Fruit fly (Drosophila melanogaster) whole organism, embryonic: ENCODE measurements around the gene Dlic.

Source experiments
- Antp ChIP-seq: fragments of 200-800 bp; sonication (Bioruptor generic); optimal IDR thresholded peaks from 3 replicates; lab custom pipeline; 2016; ENCODE audit warnings: missing biosample characterization, missing genetic modification characterization
- Bdp1 ChIP-seq: fragments of 200-800 bp; sonication (Bioruptor generic); optimal IDR thresholded peaks from 3 replicates; lab custom pipeline; 2016; ENCODE audit warnings: missing biosample characterization, missing genetic modification characterization
- CG10209 ChIP-seq: fragments of 200-800 bp; sonication (Bioruptor generic); optimal IDR thresholded peaks from 3 replicates; lab custom pipeline; 2017; ENCODE audit warnings: missing biosample characterization, mild to moderate bottlenecking, missing genetic modification characterization, missing genetic modification reagents
- CG10431 ChIP-seq: fragments of 200-800 bp; sonication (Bioruptor generic); optimal IDR thresholded peaks from 3 replicates; lab custom pipeline; 2018; ENCODE audit warnings: missing biosample characterization, mild to moderate bottlenecking, missing genetic modification characterization
- CG11456 ChIP-seq: fragments of 200-800 bp; sonication (Bioruptor generic); IDR thresholded peaks from 3 replicates; pipeline ENCODE4 v1.3.6; 2022; ENCODE audit warnings: missing biosample characterization, missing genetic modification characterization
- CG12744 ChIP-seq: fragments of 200-800 bp; sonication (Bioruptor generic); optimal IDR thresholded peaks from 2 replicates; lab custom pipeline; 2016; ENCODE audit warnings: missing biosample characterization, missing genetic modification characterization
- CG15514 ChIP-seq: fragments of 200-800 bp; sonication (Bioruptor generic); optimal IDR thresholded peaks from 3 replicates; lab custom pipeline; 2017; ENCODE audit warnings: missing biosample characterization, missing genetic modification characterization, mild to moderate bottlenecking, moderate library complexity, missing genetic modification reagents
- CG15601 ChIP-seq: fragments of 200-800 bp; sonication (Bioruptor generic); optimal IDR thresholded peaks from 3 replicates; lab custom pipeline; 2019; ENCODE audit warnings: missing biosample characterization, mild to moderate bottlenecking, missing genetic modification characterization, moderate library complexity
- CG18262 ChIP-seq: fragments of 200-800 bp; optimal IDR thresholded peaks from 3 replicates; lab custom pipeline; 2019; ENCODE audit warnings: missing biosample characterization, mild to moderate bottlenecking, missing genetic modification characterization, moderate library complexity
- CG18599 ChIP-seq: fragments of 200-800 bp; sonication (Bioruptor generic); optimal IDR thresholded peaks from 3 replicates; lab custom pipeline; 2017; ENCODE audit warnings: missing biosample characterization, missing genetic modification characterization, mild to moderate bottlenecking, moderate library complexity, missing genetic modification reagents
- CG30020 ChIP-seq: fragments of 200-800 bp; optimal IDR thresholded peaks from 2 replicates; lab custom pipeline; 2019; ENCODE audit warnings: missing biosample characterization, mild to moderate bottlenecking, missing genetic modification characterization, moderate library complexity
- CG34376 ChIP-seq: fragments of 200-800 bp; sonication (Bioruptor generic); optimal IDR thresholded peaks from 2 replicates; lab custom pipeline; 2018; ENCODE audit warnings: missing biosample characterization, mild to moderate bottlenecking, missing genetic modification characterization
- CG4328 ChIP-seq: fragments of 200-800 bp; sonication (Bioruptor generic); optimal IDR thresholded peaks from 3 replicates; lab custom pipeline; 2017; ENCODE audit warnings: missing biosample characterization, missing genetic modification reagents, missing genetic modification characterization
- CG43689 ChIP-seq: fragments of 200-800 bp; sonication (Bioruptor generic); IDR thresholded peaks from 2 replicates; pipeline ENCODE4 v1.3.6; 2022; ENCODE audit warnings: missing biosample characterization, missing genetic modification characterization
- CG6813 ChIP-seq: fragments of 200-800 bp; sonication (Bioruptor generic); optimal IDR thresholded peaks from 2 replicates; lab custom pipeline; 2017; ENCODE audit warnings: missing biosample characterization, missing genetic modification characterization, mild to moderate bottlenecking, moderate library complexity, missing genetic modification reagents
- CG9215 ChIP-seq: fragments of 200-800 bp; sonication (Bioruptor generic); IDR thresholded peaks from 2 replicates; pipeline ENCODE4 v1.3.6; 2022; ENCODE audit warnings: missing biosample characterization, missing genetic modification characterization
- CG9817 ChIP-seq: fragments of 200-800 bp; sonication (Bioruptor generic); optimal IDR thresholded peaks from 2 replicates; lab custom pipeline; 2018; ENCODE audit warnings: missing biosample characterization, mild to moderate bottlenecking, missing genetic modification characterization, moderate library complexity
- CG9932 ChIP-seq: fragments of 200-800 bp; sonication (Bioruptor generic); IDR thresholded peaks from 2 replicates; pipeline ENCODE4 v1.3.6; 2022; ENCODE audit warnings: missing biosample characterization, missing genetic modification characterization
- CoRest ChIP-seq: fragments of 200-800 bp; sonication (Bioruptor generic); optimal IDR thresholded peaks from 3 replicates; lab custom pipeline; 2018; ENCODE audit warnings: missing biosample characterization, mild to moderate bottlenecking, missing genetic modification characterization, moderate library complexity
- Gsc ChIP-seq: fragments of 200-800 bp; sonication (Bioruptor generic); IDR thresholded peaks from 2 replicates; pipeline ENCODE4 v1.3.6; 2022; ENCODE audit warnings: missing biosample characterization, missing genetic modification characterization
- H2.0 ChIP-seq: fragments of 200-800 bp; sonication (Bioruptor generic); IDR thresholded peaks from 2 replicates; pipeline ENCODE4 v1.3.6; 2022; ENCODE audit warnings: missing biosample characterization, missing genetic modification characterization
- HLHmδ ChIP-seq: fragments of 200-800 bp; sonication (Bioruptor generic); optimal IDR thresholded peaks from 2 replicates; lab custom pipeline; 2018; ENCODE audit warnings: missing biosample characterization, mild to moderate bottlenecking, missing genetic modification characterization, moderate library complexity
- Lim3 ChIP-seq: fragments of 200-800 bp; sonication (Bioruptor generic); IDR thresholded peaks from 2 replicates; pipeline ENCODE4 v1.3.6; 2022; ENCODE audit warnings: missing biosample characterization, missing genetic modification characterization
- MBD-R2 ChIP-seq: fragments of 200-800 bp; sonication (Bioruptor generic); IDR thresholded peaks from 2 replicates; pipeline ENCODE4 v1.3.6; 2022; ENCODE audit warnings: missing biosample characterization, missing genetic modification characterization
- MESR4 ChIP-seq: fragments of 200-800 bp; sonication (Bioruptor generic); optimal IDR thresholded peaks from 2 replicates; lab custom pipeline; 2018; ENCODE audit warnings: missing biosample characterization, mild to moderate bottlenecking, missing genetic modification characterization, moderate library complexity
- MTF-1 ChIP-seq: fragments of 200-800 bp; sonication (Bioruptor generic); optimal IDR thresholded peaks from 2 replicates; lab custom pipeline; 2018; ENCODE audit warnings: missing biosample characterization, mild to moderate bottlenecking, missing genetic modification characterization, borderline replicate concordance
- NfI ChIP-seq: fragments of 200-800 bp; sonication (Bioruptor generic); optimal IDR thresholded peaks from 3 replicates; lab custom pipeline; 2018; ENCODE audit warnings: missing biosample characterization, mild to moderate bottlenecking, missing genetic modification characterization, moderate library complexity
- Ptx1 ChIP-seq: fragments of 200-800 bp; sonication (Bioruptor generic); IDR thresholded peaks from 2 replicates; pipeline ENCODE4 v1.3.6; 2022; ENCODE audit warnings: missing biosample characterization, missing genetic modification characterization
- Stat92E ChIP-seq, 3 experiments: fragments of >200 bp in 2 of 3; fragments of 200-800 bp in 1 of 3; sonication (Bioruptor generic) in 1 of 3; optimal IDR thresholded peaks; 2 replicates each; lab custom pipeline; 2017 to 2019; ENCODE audit warnings: missing biosample characterization in 3 of 3, missing genetic modification characterization in 3 of 3, mild to moderate bottlenecking in 1 of 3, moderate library complexity in 1 of 3
- Trl ChIP-seq, 3 experiments: fragments of >200 bp in 2 of 3; fragments of 200-800 bp in 1 of 3; sonication (Bioruptor generic) in 1 of 3; optimal IDR thresholded peaks; 2 replicates in 1 of 3; 3 replicates in 2 of 3; lab custom pipeline; 2016 to 2017; ENCODE audit warnings: missing biosample characterization in 1 of 3, missing genetic modification characterization in 1 of 3
- Xrp1 ChIP-seq: fragments of 200-800 bp; sonication (Bioruptor generic); IDR thresholded peaks from 2 replicates; pipeline ENCODE4 v1.3.6; 2022; ENCODE audit warnings: missing biosample characterization, missing genetic modification characterization
- ap ChIP-seq: fragments of 200-800 bp; sonication (Bioruptor generic); IDR thresholded peaks from 2 replicates; pipeline ENCODE4 v1.3.6; 2022; ENCODE audit warnings: missing biosample characterization, missing genetic modification characterization
- bab2 ChIP-seq: fragments of 200-800 bp; sonication (Bioruptor generic); optimal IDR thresholded peaks from 2 replicates; lab custom pipeline; 2016; ENCODE audit warnings: missing biosample characterization, missing genetic modification characterization
- cato ChIP-seq: fragments of 200-800 bp; sonication (Bioruptor generic); optimal IDR thresholded peaks from 2 replicates; lab custom pipeline; 2016; ENCODE audit warnings: missing biosample characterization, missing genetic modification characterization, borderline replicate concordance
- croc ChIP-seq: fragments of 200-800 bp; sonication (Bioruptor generic); conservative IDR thresholded peaks from 3 replicates; pipeline ENCODE4 v1.3.6; 2022; ENCODE audit warnings: missing biosample characterization, missing genetic modification characterization
- dan ChIP-seq: fragments of 200-800 bp; sonication (Bioruptor generic); IDR thresholded peaks from 2 replicates; pipeline ENCODE4 v1.3.6; 2022; ENCODE audit warnings: missing biosample characterization, missing genetic modification characterization
- danr ChIP-seq: fragments of 200-800 bp; sonication (Bioruptor generic); IDR thresholded peaks from 2 replicates; pipeline ENCODE4 v1.3.6; 2022; ENCODE audit warnings: missing biosample characterization, missing genetic modification characterization
- dysf ChIP-seq: fragments of 200-800 bp; sonication (Bioruptor generic); IDR thresholded peaks from 3 replicates; pipeline ENCODE4 v1.3.6; 2022; ENCODE audit warnings: missing biosample characterization, missing genetic modification characterization
- ewg ChIP-seq: fragments of 200-800 bp; sonication (Bioruptor generic); optimal IDR thresholded peaks from 3 replicates; lab custom pipeline; 2017; ENCODE audit warnings: mild to moderate bottlenecking, missing biosample characterization, missing genetic modification reagents, missing genetic modification characterization
- fru ChIP-seq: fragments of >200 bp; optimal IDR thresholded peaks from 2 replicates; lab custom pipeline; 2017
- gro ChIP-seq: fragments of 200-800 bp; sonication (Bioruptor generic); optimal IDR thresholded peaks from 2 replicates; lab custom pipeline; 2016; ENCODE audit warnings: missing biosample characterization, missing genetic modification characterization
- ind ChIP-seq: fragments of 200-800 bp; sonication (Bioruptor generic); optimal IDR thresholded peaks from 3 replicates; lab custom pipeline; 2016; ENCODE audit warnings: missing biosample characterization, missing genetic modification characterization
- jing ChIP-seq: fragments of 200-800 bp; sonication (Bioruptor generic); optimal IDR thresholded peaks from 2 replicates; lab custom pipeline; 2018; ENCODE audit warnings: missing biosample characterization, mild to moderate bottlenecking, missing genetic modification characterization
- ken ChIP-seq: fragments of 200-800 bp; sonication (Bioruptor generic); IDR thresholded peaks from 3 replicates; pipeline ENCODE4 v1.3.6; 2022; ENCODE audit warnings: missing biosample characterization, missing genetic modification characterization
- pita ChIP-seq: fragments of 200-800 bp; sonication (Bioruptor generic); optimal IDR thresholded peaks from 2 replicates; lab custom pipeline; 2017; ENCODE audit warnings: missing biosample characterization, mild to moderate bottlenecking, missing genetic modification characterization
- salm ChIP-seq: fragments of 200-800 bp; sonication (Bioruptor generic); optimal IDR thresholded peaks from 2 replicates; lab custom pipeline; 2018; ENCODE audit warnings: missing biosample characterization, mild to moderate bottlenecking, missing genetic modification characterization
- sqz ChIP-seq: fragments of 200-800 bp; sonication (Bioruptor generic); optimal IDR thresholded peaks from 3 replicates; lab custom pipeline; 2018; ENCODE audit warnings: missing biosample characterization, mild to moderate bottlenecking, missing genetic modification characterization
- stwl ChIP-seq: fragments of 200-800 bp; sonication (Bioruptor generic); optimal IDR thresholded peaks from 3 replicates; lab custom pipeline; 2018; ENCODE audit warnings: missing biosample characterization, mild to moderate bottlenecking, missing genetic modification characterization, moderate library complexity
- unc-4 ChIP-seq: fragments of 200-800 bp; sonication (Bioruptor generic); IDR thresholded peaks from 2 replicates; pipeline ENCODE4 v1.3.6; 2022; ENCODE audit warnings: missing biosample characterization, missing genetic modification characterization; ENCODE audit not compliant: partially characterized antibody
- wor ChIP-seq: fragments of 200-800 bp; sonication (Bioruptor generic); IDR thresholded peaks from 2 replicates; pipeline ENCODE4 v1.3.6; 2022; ENCODE audit warnings: missing biosample characterization, missing genetic modification characterization
- zfh2 ChIP-seq: fragments of 200-800 bp; sonication (Bioruptor generic); optimal IDR thresholded peaks from 2 replicates; lab custom pipeline; 2016; ENCODE audit warnings: missing biosample characterization, missing genetic modification characterization

Dlic gene

dm6 chrX:11149201-11149600 lies 5.0 kb upstream of the Dlic start, which contains the start of gene Lint-1 (continued):
- TF ChIP-seq pita (no peak), MBD-R2 (GFP tag; lab: Robert Waterston, UW) (peak; percentile 33; the same call in 1 of the 2 replicates), MTF-1 (no peak), ken (GFP tag; lab: Robert Waterston, UW) (no peak), CG11456 (GFP tag; lab: Robert Waterston, UW) (0 out of 3 replicates have a peak, but pooled peaks have one; percentile 22), CG15601 (tag; lab: Kevin White, UChicago) (no peak), Antp (peak; percentile 14), CoRest (tag; lab: Kevin White, UChicago) (no peak), dysf (GFP tag; lab: Robert Waterston, UW) (no peak), dan (GFP tag; lab: Robert Waterston, UW) (no peak), zfh2 (peak; percentile 12), ewg (GFP tag; lab: Kevin White, UChicago) (no peak), unc-4 (GFP tag; lab: Robert Waterston, UW) (no peak), Ptx1 (peak; percentile 41; the same call in 1 of the 2 replicates), Lim3 (GFP tag; lab: Robert Waterston, UW) (no peak), CG4328 (GFP tag; lab: Kevin White, UChicago) (no peak), CG6813 (GFP tag; lab: Kevin White, UChicago) (no peak), CG30020 (tag; lab: Kevin White, UChicago) (peak; percentile 68), stwl (no peak), gro (GFP tag; lab: Kevin White, UChicago) (no peak), CG10209 (GFP tag; lab: Kevin White, UChicago) (no peak), CG18262 (tag; lab: Kevin White, UChicago) (no peak), sqz (GFP tag; lab: Kevin White, UChicago) (no peak), CG10431 (GFP tag; lab: Kevin White, UChicago) (no peak), CG9932 (GFP tag; lab: Robert Waterston, UW) (peak; percentile 41; the same call in 1 of the 2 replicates), salm (tag; lab: Kevin White, UChicago) (no peak), CG18599 (GFP tag; lab: Kevin White, UChicago) (no peak), wor (GFP tag; lab: Robert Waterston, UW) (no peak), Bdp1 (GFP tag; lab: Kevin White, UChicago) (no peak), NfI (peak; percentile 7), CG12744 (GFP tag; lab: Kevin White, UChicago) (no peak), cato (GFP tag; lab: Kevin White, UChicago) (no peak), H2.0 (GFP tag; lab: Robert Waterston, UW) (0 out of 2 replicates have a peak, but pooled peaks have one; percentile 31), Trl (optimal IDR thresholded peaks at IDR 0.05; lab: Kevin White, UChicago) (no peak), Trl (GFP tag; optimal IDR thresholded peaks at IDR 0.05; lab: Kevin White, UChicago) (peak; percentile 1), CG9817 (tag; lab: Kevin White, UChicago) (peak; percentile 8), croc (GFP tag; lab: Robert Waterston, UW) (no peak), ind (GFP tag; lab: Kevin White, UChicago) (peak; percentile 10), jing (GFP tag; lab: Kevin White, UChicago) (no peak), ap (GFP tag; lab: Robert Waterston, UW) (no peak), CG9215 (GFP tag; lab: Robert Waterston, UW) (no peak), MESR4 (no peak), CG34376 (no peak), Xrp1 (GFP tag; lab: Robert Waterston, UW) (peak; percentile 28; the same call in 1 of the 2 replicates), CG15514 (GFP tag; lab: Kevin White, UChicago) (peak; percentile 20), fru (lab: Kevin White, UChicago) (no peak), Gsc (GFP tag; lab: Robert Waterston, UW) (no peak), Stat92E (GFP tag; optimal IDR thresholded peaks at IDR 0.05; lab: Kevin White, UChicago) (no peak), CG43689 (GFP tag; lab: Robert Waterston, UW) (no peak), danr (GFP tag; lab: Robert Waterston, UW) (no peak), bab2 (no peak), HLHmδ (no peak)
